Fruit fly (Drosophila melanogaster): Measurements from ENCODE around the gene CG14722.

The CG14722 gene

dm6 chr3R:11773999-11774397 lies 32.3 kb downstream of the CG14722 start (continued):
- TF ChIP-seq CG14860 (GFP tag; IDR thresholded peaks at IDR 0.05; ENCODE audit: partially characterized antibody) (no peak), CG4360 (GFP tag; IDR thresholded peaks at IDR 0.05) (no peak), Stat92E (GFP tag; optimal IDR thresholded peaks at IDR 0.05) (no peak), CG34376 (GFP tag; optimal IDR thresholded peaks at IDR 0.05) (peak; percentile 59), Aef1 (GFP tag; IDR thresholded peaks at IDR 0.05) (peak; percentile 45; the same call in 1 of the 3 replicates), jigr1 (GFP tag; IDR thresholded peaks at IDR 0.05) (no peak), CG7745 (tag; optimal IDR thresholded peaks at IDR 0.05) (no peak), pzg (GFP tag; optimal IDR thresholded peaks at IDR 0.05) (no peak), CG4730 (GFP tag; IDR thresholded peaks at IDR 0.05) (no peak), sim (GFP tag; IDR thresholded peaks at IDR 0.05) (no peak), bab2 (GFP tag; optimal IDR thresholded peaks at IDR 0.05) (peak; percentile 38), MTF-1 (GFP tag; optimal IDR thresholded peaks at IDR 0.05; ENCODE audit: borderline replicate concordance) (no peak), slou (GFP tag; optimal IDR thresholded peaks at IDR 0.05) (peak; percentile 7), jumu (GFP tag; optimal IDR thresholded peaks at IDR 0.05) (no peak), sd (tag; optimal IDR thresholded peaks at IDR 0.05) (peak; percentile 4), CG2116 (GFP tag; optimal IDR thresholded peaks at IDR 0.05) (no peak), CG42726 (GFP tag; IDR thresholded peaks at IDR 0.05; ENCODE audit: partially characterized antibody) (no peak), h (optimal IDR thresholded peaks at IDR 0.05) (no peak), CG1529 (GFP tag; optimal IDR thresholded peaks at IDR 0.05) (peak; percentile 46), CG31365 (tag; optimal IDR thresholded peaks at IDR 0.05) (no peak), CG12104 (GFP tag; optimal IDR thresholded peaks at IDR 0.05) (peak; percentile 61), Camta (GFP tag; optimal IDR thresholded peaks at IDR 0.05) (peak; percentile 13), eve (GFP tag; optimal IDR thresholded peaks at IDR 0.05) (no peak), CG8765 (GFP tag; IDR thresholded peaks at IDR 0.05) (no peak), Jarid2 (GFP tag; optimal IDR thresholded peaks at IDR 0.05) (no peak), CG4617 (GFP tag; optimal IDR thresholded peaks at IDR 0.05; ENCODE audit: borderline replicate concordance) (peak; percentile 21), CG8924 (tag; optimal IDR thresholded peaks at IDR 0.05) (peak; percentile 88), amos (GFP tag; IDR thresholded peaks at IDR 0.05; ENCODE audit: partially characterized antibody) (no peak), CG4328 (GFP tag; optimal IDR thresholded peaks at IDR 0.05) (peak; percentile 64), hbn (GFP tag; IDR thresholded peaks at IDR 0.05; ENCODE audit: partially characterized antibody) (no peak), zfh1 (GFP tag; IDR thresholded peaks at IDR 0.05) (no peak), mam (GFP tag; optimal IDR thresholded peaks at IDR 0.05) (peak; percentile 39), dan (GFP tag; IDR thresholded peaks at IDR 0.05) (no peak; the same call in 1 of the 2 replicates), pros (GFP tag; optimal IDR thresholded peaks at IDR 0.05) (no peak), sc (optimal IDR thresholded peaks at IDR 0.05) (no peak), sc (GFP tag; optimal IDR thresholded peaks at IDR 0.05) (peak; percentile 39), CG9797 (GFP tag; optimal IDR thresholded peaks at IDR 0.05) (no peak), Asciz (GFP tag; optimal IDR thresholded peaks at IDR 0.05) (peak; percentile 46), mld (GFP tag; IDR thresholded peaks at IDR 0.05; ENCODE audit: partially characterized antibody) (no peak), CG13894 (tag; optimal IDR thresholded peaks at IDR 0.05) (peak; percentile 77), CG6175 (GFP tag; IDR thresholded peaks at IDR 0.05) (no peak), psq (GFP tag; optimal IDR thresholded peaks at IDR 0.05) (peak; percentile 49), esg (GFP tag; conservative IDR thresholded peaks at IDR 0.05) (peak; percentile 55), CG2129 (GFP tag; IDR thresholded peaks at IDR 0.05; ENCODE audit: partially characterized antibody) (no peak), CG10147 (GFP tag; optimal IDR thresholded peaks at IDR 0.05) (peak; percentile 79), CG14710 (tag; optimal IDR thresholded peaks at IDR 0.05) (peak; percentile 83), CG33213 (GFP tag; optimal IDR thresholded peaks at IDR 0.05) (no peak), YL-1 (GFP tag; optimal IDR thresholded peaks at IDR 0.05) (peak; percentile 24), CG7372 (GFP tag; IDR thresholded peaks at IDR 0.05) (no peak; the same call in 1 of the 2 replicates), toy (GFP tag; IDR thresholded peaks at IDR 0.05) (no peak), CG34224 (GFP tag; IDR thresholded peaks at IDR 0.05; ENCODE audit: partially characterized antibody) (no peak)
